Fruit fly (Drosophila melanogaster): Measurements from ENCODE around the gene CG1307.

CG1307 gene

dm6 chr3R:6667245-6667644 is 10.0 kb upstream of the CG1307 start:
- peak; percentile 88 for TF ChIP-seq fkh (GFP tag; optimal IDR thresholded peaks at IDR 0.05)
- no peak for TF ChIP-seq Eip78C (GFP tag)

dm6 chr3R:6665117-6665654 is 7.9 kb upstream of the CG1307 start:
- TF ChIP-seq Eip93F (GFP tag; optimal IDR thresholded peaks at IDR 0.05) (no peak), CG6163 (GFP tag; IDR thresholded peaks at IDR 0.05) (no peak), spab (GFP tag; optimal IDR thresholded peaks at IDR 0.05) (no peak), CG4318 (GFP tag; optimal IDR thresholded peaks at IDR 0.05) (no peak), Hr4 (GFP tag; optimal IDR thresholded peaks at IDR 0.05) (peak; percentile 25), fkh (GFP tag; optimal IDR thresholded peaks at IDR 0.05) (peak; percentile 87), eg (GFP tag; IDR thresholded peaks at IDR 0.05) (no peak), CG11294 (GFP tag; IDR thresholded peaks at IDR 0.05) (peak; percentile 11; the same call in 1 of the 2 replicates), dsx (GFP tag; optimal IDR thresholded peaks at IDR 0.05; ENCODE audit: poor library complexity, severe bottlenecking) (peak; percentile 50), CG11762 (GFP tag; optimal IDR thresholded peaks at IDR 0.05; ENCODE audit: insufficient read depth) (no peak), fd85E (GFP tag; optimal IDR thresholded peaks at IDR 0.05) (no peak), pdm3 (GFP tag; optimal IDR thresholded peaks at IDR 0.05) (no peak), CG31627 (GFP tag; optimal IDR thresholded peaks at IDR 0.05) (no peak), CG6276 (GFP tag; optimal IDR thresholded peaks at IDR 0.05) (peak; percentile 23), Eip75B (GFP tag; optimal IDR thresholded peaks at IDR 0.05) (no peak)

dm6 chr3R:6664371-6665116 is 7.3 kb upstream of the CG1307 start:
- TF ChIP-seq CG8119 (GFP tag; IDR thresholded peaks at IDR 0.05), result peak; percentile 32; the same call in 1 of the 3 replicates
- peak; percentile 59 for TF ChIP-seq Eip78C (GFP tag)
- TF ChIP-seq fd85E (GFP tag; optimal IDR thresholded peaks at IDR 0.05), result no peak
- no peak for TF ChIP-seq lz (GFP tag; optimal IDR thresholded peaks at IDR 0.05)
- no peak for TF ChIP-seq Sox14 (GFP tag; optimal IDR thresholded peaks at IDR 0.05)
- TF ChIP-seq CG4318 (GFP tag; optimal IDR thresholded peaks at IDR 0.05), result peak; percentile 75
- TF ChIP-seq Smox (GFP tag; optimal IDR thresholded peaks at IDR 0.05), result no peak
- no peak for TF ChIP-seq CG10669 (GFP tag; optimal IDR thresholded peaks at IDR 0.05)
- no peak for TF ChIP-seq vri (GFP tag; optimal IDR thresholded peaks at IDR 0.05)
- peak; percentile 32 for TF ChIP-seq achi (GFP tag; optimal IDR thresholded peaks at IDR 0.05)
- no peak for TF ChIP-seq Hr38 (GFP tag; optimal IDR thresholded peaks at IDR 0.05)
- no peak for TF ChIP-seq esn (GFP tag; optimal IDR thresholded peaks at IDR 0.05)
- peak; percentile 1 for TF ChIP-seq dac (GFP tag; optimal IDR thresholded peaks at IDR 0.05)
- peak in 1 of 2 experiments; percentile 51 for TF ChIP-seq salr (GFP tag; optimal IDR thresholded peaks at IDR 0.05)
- peak; percentile 26 for TF ChIP-seq CG3919 (GFP tag; optimal IDR thresholded peaks at IDR 0.05)
- TF ChIP-seq OdsH (GFP tag; optimal IDR thresholded peaks at IDR 0.05), result peak; percentile 10
- TF ChIP-seq CG3032 (tag; optimal IDR thresholded peaks at IDR 0.05), result no peak
- TF ChIP-seq ss (GFP tag; optimal IDR thresholded peaks at IDR 0.05), result peak in 1 of 2 experiments; percentile 15
- no peak for TF ChIP-seq Hr39 (GFP tag; optimal IDR thresholded peaks at IDR 0.05)
- no peak for TF ChIP-seq spab (GFP tag; optimal IDR thresholded peaks at IDR 0.05)
- TF ChIP-seq Ets96B (tag; optimal IDR thresholded peaks at IDR 0.05), result no peak
- peak; percentile 26; the same call in 1 of the 3 replicates for TF ChIP-seq eg (GFP tag; IDR thresholded peaks at IDR 0.05)
- TF ChIP-seq topi (GFP tag; optimal IDR thresholded peaks at IDR 0.05), result no peak
- TF ChIP-seq Ets21C (GFP tag; optimal IDR thresholded peaks at IDR 0.05), result no peak
- no peak for TF ChIP-seq CG15336 (GFP tag; IDR thresholded peaks at IDR 0.05)
- no peak for TF ChIP-seq Sox102F (GFP tag; optimal IDR thresholded peaks at IDR 0.05)
- TF ChIP-seq CG6854 (GFP tag; optimal IDR thresholded peaks at IDR 0.05), result no peak
- TF ChIP-seq fd59A (GFP tag; optimal IDR thresholded peaks at IDR 0.05), result no peak
- no peak for TF ChIP-seq acj6 (GFP tag; optimal IDR thresholded peaks at IDR 0.05)
- no peak for TF ChIP-seq CG6808 (GFP tag; optimal IDR thresholded peaks at IDR 0.05)
- TF ChIP-seq CG9139 (GFP tag; optimal IDR thresholded peaks at IDR 0.05), result no peak
- TF ChIP-seq CG6276 (GFP tag; optimal IDR thresholded peaks at IDR 0.05), result no peak
- no peak for TF ChIP-seq CG16779 (tag; optimal IDR thresholded peaks at IDR 0.05)
- TF ChIP-seq CG7368 (GFP tag; optimal IDR thresholded peaks at IDR 0.05), result no peak
- TF ChIP-seq Sox15 (GFP tag; optimal IDR thresholded peaks at IDR 0.05), result no peak
- no peak for TF ChIP-seq Eip93F (GFP tag; optimal IDR thresholded peaks at IDR 0.05)
- TF ChIP-seq CG11902 (GFP tag; optimal IDR thresholded peaks at IDR 0.05), result no peak

Measured in whole organism, prepupa.